Worm (Caenorhabditis elegans) whole organism, L2 larva: Measurements from ENCODE around the gene F56C3.4.

ENCODE experiments used
- egl-27 ChIP-seq: sonication (generic microtip); optimal IDR thresholded peaks from 3 replicates; lab custom pipeline; 2017; ENCODE audit warnings: missing biosample characterization, missing genetic modification reagents, missing genetic modification characterization
- fos-1 ChIP-seq: fragments of 150-350 bp; optimal IDR thresholded peaks from 2 replicates; lab custom pipeline; 2014; ENCODE audit warnings: missing biosample characterization, missing genetic modification characterization
- mab-5 ChIP-seq: fragments of 150-350 bp; optimal IDR thresholded peaks from 2 replicates; lab custom pipeline; 2014; ENCODE audit warnings: missing biosample characterization, missing genetic modification characterization
- nhr-12 ChIP-seq: fragments of 150-350 bp; optimal IDR thresholded peaks from 2 replicates; lab custom pipeline; 2014; ENCODE audit warnings: missing biosample characterization, missing genetic modification characterization
- unc-55 ChIP-seq: fragments of 150-350 bp; sonication (generic microtip); optimal IDR thresholded peaks from 3 replicates; lab custom pipeline; 2014; ENCODE audit warnings: missing biosample characterization, missing genetic modification reagents, missing genetic modification characterization

DNA sequence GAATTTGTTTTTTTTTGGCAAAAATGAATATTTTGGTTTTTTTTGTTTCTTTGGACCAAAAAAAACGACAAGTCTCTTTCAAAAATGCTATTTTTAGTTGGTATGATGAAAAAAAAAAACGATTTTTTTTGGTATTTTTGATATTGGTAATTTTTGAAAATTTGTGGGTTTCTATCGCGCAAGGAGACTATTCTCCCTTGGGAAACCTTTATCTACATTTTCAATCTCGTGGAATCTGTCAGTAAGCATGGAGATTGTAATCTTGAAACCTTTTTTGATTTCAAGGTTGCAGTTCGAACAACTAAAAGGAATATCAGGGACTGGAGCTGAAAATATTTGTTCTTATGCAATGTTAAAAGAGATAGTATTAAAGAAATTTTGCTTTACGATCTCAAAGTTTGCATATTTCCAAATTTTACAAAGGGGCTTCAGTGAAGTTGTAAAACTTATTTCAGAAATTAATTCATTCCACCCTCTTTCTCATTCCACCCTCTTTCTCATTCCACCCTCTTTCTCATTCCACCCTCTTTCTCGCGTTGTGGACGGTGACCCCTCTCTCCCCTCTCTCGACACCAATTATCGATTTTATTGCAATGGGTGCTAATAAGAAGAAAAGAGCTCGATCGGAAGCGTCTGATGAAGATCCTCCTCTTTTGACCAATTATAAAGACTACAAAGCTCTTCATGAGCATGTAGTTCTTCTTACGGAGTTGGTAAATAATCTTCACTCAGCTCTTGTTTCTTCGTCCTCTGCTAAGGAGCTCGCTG is 21.4 kb downstream of the F56C3.4 start:
- TF ChIP-seq egl-27 (tag; lab: Kevin White, UChicago) (no peak), nhr-12 (tag; lab: Kevin White, UChicago) (no peak), mab-5 (tag; lab: Kevin White, UChicago) (no peak), fos-1 (tag; lab: Kevin White, UChicago) (no peak), unc-55 (GFP tag; lab: Kevin White, UChicago) (peak; percentile 15)
